Fruit fly (Drosophila melanogaster) whole organism, embryonic: Measurements from ENCODE around the gene CG32564.

Experiments
- ATbp ChIP-seq: fragments of 200-800 bp; sonication (Bioruptor generic); optimal IDR thresholded peaks from 2 replicates; lab custom pipeline; 2017; ENCODE audit warnings: missing biosample characterization, mild to moderate bottlenecking, missing genetic modification characterization, missing genetic modification reagents
- Blimp-1 ChIP-seq: fragments of 200-800 bp; sonication (Bioruptor generic); optimal IDR thresholded peaks from 3 replicates; lab custom pipeline; 2018; ENCODE audit warnings: missing biosample characterization, missing genetic modification characterization, mild to moderate bottlenecking, moderate library complexity, missing genetic modification reagents
- CG10431 ChIP-seq: fragments of 200-800 bp; sonication (Bioruptor generic); optimal IDR thresholded peaks from 3 replicates; lab custom pipeline; 2018; ENCODE audit warnings: missing biosample characterization, mild to moderate bottlenecking, missing genetic modification characterization
- CG14014 ChIP-seq: fragments of 200-800 bp; sonication (Bioruptor generic); IDR thresholded peaks from 2 replicates; pipeline ENCODE4 v1.3.6; 2022; ENCODE audit warnings: missing biosample characterization, missing genetic modification characterization
- CG15514 ChIP-seq: fragments of 200-800 bp; sonication (Bioruptor generic); optimal IDR thresholded peaks from 3 replicates; lab custom pipeline; 2017; ENCODE audit warnings: missing biosample characterization, missing genetic modification characterization, mild to moderate bottlenecking, moderate library complexity, missing genetic modification reagents
- CG16863 ChIP-seq: fragments of 200-800 bp; sonication (Bioruptor generic); optimal IDR thresholded peaks from 3 replicates; lab custom pipeline; 2016; ENCODE audit warnings: missing biosample characterization, missing genetic modification characterization
- CG17385 ChIP-seq: fragments of 200-800 bp; sonication (Bioruptor generic); optimal IDR thresholded peaks from 3 replicates; lab custom pipeline; 2018; ENCODE audit warnings: missing biosample characterization, mild to moderate bottlenecking, missing genetic modification characterization
- CG1832 ChIP-seq: fragments of 200-800 bp; sonication (Bioruptor generic); optimal IDR thresholded peaks from 2 replicates; lab custom pipeline; 2017; ENCODE audit warnings: missing biosample characterization, mild to moderate bottlenecking, missing genetic modification characterization, inconsistent platforms
- CG31365 ChIP-seq: fragments of 200-800 bp; sonication (Bioruptor generic); optimal IDR thresholded peaks from 2 replicates; lab custom pipeline; 2018; ENCODE audit warnings: missing biosample characterization, mild to moderate bottlenecking, missing genetic modification characterization
- CG32532 ChIP-seq: fragments of 200-800 bp; sonication (Bioruptor generic); IDR thresholded peaks from 2 replicates; pipeline ENCODE4 v1.3.6; 2022; ENCODE audit warnings: missing biosample characterization, missing genetic modification characterization
- CG32772 ChIP-seq: fragments of 200-800 bp; sonication (Bioruptor generic); IDR thresholded peaks from 2 replicates; pipeline ENCODE4 v1.3.6; 2022; ENCODE audit warnings: missing biosample characterization, missing genetic modification characterization
- CG34224 ChIP-seq: fragments of 200-800 bp; sonication (Bioruptor generic); IDR thresholded peaks from 3 replicates; pipeline ENCODE4 v1.3.6; 2022; ENCODE audit warnings: missing biosample characterization, missing genetic modification characterization; ENCODE audit not compliant: partially characterized antibody
- CG7271 ChIP-seq: fragments of 200-800 bp; sonication (Bioruptor generic); optimal IDR thresholded peaks from 2 replicates; lab custom pipeline; 2018; ENCODE audit warnings: missing biosample characterization, mild to moderate bottlenecking, missing genetic modification characterization, moderate library complexity
- CG7839 ChIP-seq: fragments of 200-800 bp; sonication (Bioruptor generic); optimal IDR thresholded peaks from 3 replicates; lab custom pipeline; 2018; ENCODE audit warnings: missing biosample characterization, mild to moderate bottlenecking, missing genetic modification characterization, moderate library complexity
- CG7963 ChIP-seq: fragments of 200-800 bp; sonication (Bioruptor generic); IDR thresholded peaks from 3 replicates; pipeline ENCODE4 v1.3.6; 2022; ENCODE audit warnings: missing biosample characterization, missing genetic modification characterization; ENCODE audit not compliant: partially characterized antibody
- CG8281 ChIP-seq: fragments of 200-800 bp; sonication (Bioruptor generic); optimal IDR thresholded peaks from 2 replicates; lab custom pipeline; 2018; ENCODE audit warnings: missing biosample characterization, mild to moderate bottlenecking, missing genetic modification characterization, moderate library complexity
- CoRest ChIP-seq: fragments of 200-800 bp; sonication (Bioruptor generic); optimal IDR thresholded peaks from 3 replicates; lab custom pipeline; 2018; ENCODE audit warnings: missing biosample characterization, mild to moderate bottlenecking, missing genetic modification characterization, moderate library complexity
- Gug ChIP-seq: fragments of 200-800 bp; sonication (Bioruptor generic); IDR thresholded peaks from 4 replicates; pipeline ENCODE4 v1.3.6; 2022; ENCODE audit warnings: missing biosample characterization, missing genetic modification characterization
- Lpt ChIP-seq: fragments of >200 bp; optimal IDR thresholded peaks from 2 replicates; lab custom pipeline; 2018; ENCODE audit warnings: missing biosample characterization, missing genetic modification characterization
- Med ChIP-seq: fragments of 200-800 bp; sonication (Bioruptor generic); peaks from one replicate; lab custom pipeline; 2016; ENCODE audit warnings: missing biosample characterization, missing genetic modification characterization, mild to moderate bottlenecking, inconsistent platforms, moderate library complexity
- Mrtf ChIP-seq: fragments of 200-800 bp; sonication (Bioruptor generic); IDR thresholded peaks from 3 replicates; pipeline ENCODE4 v1.3.6; 2022; ENCODE audit warnings: missing biosample characterization, missing genetic modification characterization
- Opbp ChIP-seq: fragments of 200-800 bp; sonication (Bioruptor generic); IDR thresholded peaks from 3 replicates; pipeline ENCODE4 v1.3.6; 2022; ENCODE audit warnings: missing biosample characterization, missing genetic modification characterization; ENCODE audit not compliant: partially characterized antibody
- Sox102F ChIP-seq: fragments of 200-800 bp; sonication (Bioruptor generic); optimal IDR thresholded peaks from 2 replicates; lab custom pipeline; 2018; ENCODE audit warnings: missing biosample characterization, mild to moderate bottlenecking, missing genetic modification characterization, moderate library complexity
- Ssrp ChIP-seq: fragments of 200-800 bp; sonication (Bioruptor generic); optimal IDR thresholded peaks from 2 replicates; lab custom pipeline; 2018; ENCODE audit warnings: missing biosample characterization, mild to moderate bottlenecking, missing genetic modification characterization, moderate library complexity
- Taf1 ChIP-seq: fragments of 200-800 bp; sonication (Bioruptor generic); IDR thresholded peaks from 2 replicates; pipeline ENCODE4 v1.3.6; 2022; ENCODE audit warnings: missing biosample characterization, missing genetic modification characterization
- Xrp1 ChIP-seq: fragments of 200-800 bp; sonication (Bioruptor generic); IDR thresholded peaks from 2 replicates; pipeline ENCODE4 v1.3.6; 2022; ENCODE audit warnings: missing biosample characterization, missing genetic modification characterization
- ab ChIP-seq: fragments of 200-800 bp; sonication (Bioruptor generic); optimal IDR thresholded peaks from 2 replicates; lab custom pipeline; 2016; ENCODE audit warnings: missing biosample characterization, missing genetic modification characterization
- aop ChIP-seq: fragments of 200-800 bp; sonication (Bioruptor generic); IDR thresholded peaks from 2 replicates; pipeline ENCODE4 v1.3.6; 2022; ENCODE audit warnings: missing biosample characterization, missing genetic modification characterization
- ap ChIP-seq: fragments of 200-800 bp; sonication (Bioruptor generic); IDR thresholded peaks from 2 replicates; pipeline ENCODE4 v1.3.6; 2022; ENCODE audit warnings: missing biosample characterization, missing genetic modification characterization
- chm ChIP-seq: fragments of 200-800 bp; sonication (Bioruptor generic); IDR thresholded peaks from 2 replicates; pipeline ENCODE4 v1.3.6; 2022; ENCODE audit warnings: missing biosample characterization, missing genetic modification characterization
- dm ChIP-seq: fragments of 200-800 bp; sonication (Bioruptor generic); optimal IDR thresholded peaks from 3 replicates; lab custom pipeline; 2016; ENCODE audit warnings: missing biosample characterization, missing genetic modification characterization
- dpn ChIP-seq, 2 experiments: fragments of 200-800 bp; sonication (Bioruptor generic); optimal IDR thresholded peaks; 3 replicates each; lab custom pipeline; 2016; ENCODE audit warnings: missing biosample characterization in 2 of 2, missing genetic modification characterization in 2 of 2
- ems ChIP-seq: fragments of 200-800 bp; sonication (Bioruptor generic); optimal IDR thresholded peaks from 3 replicates; lab custom pipeline; 2016; ENCODE audit warnings: missing biosample characterization, missing genetic modification characterization
- fd64A ChIP-seq: fragments of 200-800 bp; sonication (Bioruptor generic); optimal IDR thresholded peaks from 3 replicates; lab custom pipeline; 2018; ENCODE audit warnings: missing biosample characterization, mild to moderate bottlenecking, missing genetic modification characterization
- fru ChIP-seq: fragments of >200 bp; optimal IDR thresholded peaks from 2 replicates; lab custom pipeline; 2017
- gcm ChIP-seq: fragments of 200-800 bp; sonication (Bioruptor generic); optimal IDR thresholded peaks from 2 replicates; lab custom pipeline; 2019; ENCODE audit warnings: missing biosample characterization, mild to moderate bottlenecking, missing genetic modification characterization, moderate library complexity
- hkb ChIP-seq, 2 experiments: fragments of 200-800 bp in 1 of 2; fragments of >200 bp in 1 of 2; sonication (Bioruptor generic) in 1 of 2; IDR thresholded peaks in 1 of 2; optimal IDR thresholded peaks in 1 of 2; 2 replicates each; pipeline versions ENCODE4 v1.3.6 to Lab custom; 2017 to 2022; ENCODE audit warnings: missing biosample characterization in 1 of 2, missing genetic modification characterization in 1 of 2
- inv ChIP-seq: fragments of 200-800 bp; sonication (Bioruptor generic); IDR thresholded peaks from 2 replicates; pipeline ENCODE4 v1.3.6; 2022; ENCODE audit warnings: missing biosample characterization, missing genetic modification characterization; ENCODE audit not compliant: partially characterized antibody
- lmd ChIP-seq: fragments of 200-800 bp; sonication (Bioruptor generic); IDR thresholded peaks from 2 replicates; pipeline ENCODE4 v1.3.6; 2022; ENCODE audit warnings: missing biosample characterization, missing genetic modification characterization
- mirr ChIP-seq: fragments of 200-800 bp; sonication (Bioruptor generic); optimal IDR thresholded peaks from 3 replicates; lab custom pipeline; 2018; ENCODE audit warnings: missing biosample characterization, mild to moderate bottlenecking, missing genetic modification characterization
- nmo ChIP-seq: fragments of 200-800 bp; sonication (Bioruptor generic); optimal IDR thresholded peaks from 2 replicates; lab custom pipeline; 2018; ENCODE audit warnings: missing biosample characterization, mild to moderate bottlenecking, missing genetic modification characterization, moderate library complexity
- nom ChIP-seq: fragments of 200-800 bp; sonication (Bioruptor generic); optimal IDR thresholded peaks from 2 replicates; lab custom pipeline; 2017; ENCODE audit warnings: missing biosample characterization, missing genetic modification characterization, mild to moderate bottlenecking, moderate library complexity, missing genetic modification reagents
- odd ChIP-seq: fragments of 200-800 bp; sonication (Bioruptor generic); optimal IDR thresholded peaks from 2 replicates; lab custom pipeline; 2017; ENCODE audit warnings: missing biosample characterization, mild to moderate bottlenecking, missing genetic modification characterization
- pzg ChIP-seq: fragments of 200-800 bp; sonication (Bioruptor generic); optimal IDR thresholded peaks from 3 replicates; lab custom pipeline; 2018; ENCODE audit warnings: missing biosample characterization, mild to moderate bottlenecking, missing genetic modification characterization, moderate library complexity
- tgo ChIP-seq: fragments of 200-800 bp; sonication (Bioruptor generic); IDR thresholded peaks from 3 replicates; pipeline ENCODE4 v1.3.6; 2022; ENCODE audit warnings: missing biosample characterization, missing genetic modification characterization
- tio ChIP-seq: fragments of 200-800 bp; sonication (Bioruptor generic); optimal IDR thresholded peaks from 2 replicates; lab custom pipeline; 2017; ENCODE audit warnings: missing biosample characterization, missing genetic modification characterization, inconsistent platforms
- trem ChIP-seq: fragments of 200-800 bp; optimal IDR thresholded peaks from 3 replicates; lab custom pipeline; 2019; ENCODE audit warnings: missing biosample characterization, mild to moderate bottlenecking, missing genetic modification characterization, moderate library complexity
- twi ChIP-seq: fragments of 200-800 bp; optimal IDR thresholded peaks from 2 replicates; lab custom pipeline; 2019; ENCODE audit warnings: missing biosample characterization, mild to moderate bottlenecking, missing genetic modification characterization, moderate library complexity
- wdn ChIP-seq: fragments of 200-800 bp; sonication (Bioruptor generic); IDR thresholded peaks from 2 replicates; pipeline ENCODE4 v1.3.6; 2022; ENCODE audit warnings: missing biosample characterization, missing genetic modification characterization
- zen2 ChIP-seq: fragments of 200-800 bp; sonication (Bioruptor generic); IDR thresholded peaks from 3 replicates; pipeline ENCODE4 v1.3.6; 2022; ENCODE audit warnings: missing biosample characterization, missing genetic modification characterization; ENCODE audit not compliant: partially characterized antibody

Gene CG32564

dm6 chrX:17187495-17187894 lies 18.7 kb upstream of the CG32564 start (continued):
- TF ChIP-seq twi (tag; lab: Kevin White, UChicago) = no peak
- TF ChIP-seq Blimp-1 = peak; percentile 31
- 0 out of 2 replicates have a peak, but pooled peaks have one; percentile 20 for TF ChIP-seq lmd (GFP tag; lab: Robert Waterston, UW)
- no peak for TF ChIP-seq CG31365
- TF ChIP-seq aop (GFP tag; lab: Robert Waterston, UW) = no peak
- no peak for TF ChIP-seq nom
- no peak for TF ChIP-seq Mrtf (GFP tag; lab: Robert Waterston, UW)
- TF ChIP-seq CG14014 (GFP tag; lab: Robert Waterston, UW) = no peak
- peak; percentile 22 for TF ChIP-seq CG7839
- no peak for TF ChIP-seq wdn
- no peak for TF ChIP-seq Lpt
- TF ChIP-seq trem = no peak
- TF ChIP-seq Gug (GFP tag; lab: Robert Waterston, UW) = no peak
- no peak for TF ChIP-seq mirr
- no peak for TF ChIP-seq CG34224 (GFP tag; lab: Robert Waterston, UW)
- no peak for TF ChIP-seq CG32772 (GFP tag; lab: Robert Waterston, UW)
- TF ChIP-seq odd (GFP tag; lab: Kevin White, UChicago) = no peak
- TF ChIP-seq gcm (GFP tag; lab: Kevin White, UChicago) = no peak
- no peak for TF ChIP-seq Opbp
- TF ChIP-seq ab (GFP tag; lab: Kevin White, UChicago) = no peak
- no peak for TF ChIP-seq CG16863 (GFP tag; lab: Kevin White, UChicago)
- TF ChIP-seq Med (GFP tag; lab: Kevin White, UChicago) = peak; percentile 10
- TF ChIP-seq zen2 (GFP tag; lab: Robert Waterston, UW) = no peak
- TF ChIP-seq ATbp (GFP tag; lab: Kevin White, UChicago) = no peak
- TF ChIP-seq tgo (GFP tag; lab: Robert Waterston, UW) = 0 out of 3 replicates have a peak, but pooled peaks have one; percentile 29
- no peak for TF ChIP-seq ems (GFP tag; lab: Kevin White, UChicago)
- no peak for TF ChIP-seq chm (GFP tag; lab: Robert Waterston, UW)
- no peak for TF ChIP-seq CG32532 (GFP tag; lab: Robert Waterston, UW)
- TF ChIP-seq ap (GFP tag; lab: Robert Waterston, UW) = no peak; the same call in 1 of the 2 replicates
- no peak for TF ChIP-seq fd64A
- no peak for TF ChIP-seq pzg (GFP tag; lab: Kevin White, UChicago)
- no peak for TF ChIP-seq hkb (optimal IDR thresholded peaks at IDR 0.05; lab: Kevin White, UChicago)
- peak; percentile 61 for TF ChIP-seq hkb (GFP tag; IDR thresholded peaks at IDR 0.05; lab: Robert Waterston, UW)
- TF ChIP-seq CG1832 (GFP tag; lab: Kevin White, UChicago) = no peak
- no peak for TF ChIP-seq CG7963 (GFP tag; lab: Robert Waterston, UW)
- TF ChIP-seq CG15514 (GFP tag; lab: Kevin White, UChicago) = no peak
- peak; percentile 50; the same call in 1 of the 2 replicates for TF ChIP-seq Xrp1 (GFP tag; lab: Robert Waterston, UW)
- no peak for TF ChIP-seq tio (GFP tag; lab: Kevin White, UChicago)
- peak; percentile 37 for TF ChIP-seq Ssrp (tag; lab: Kevin White, UChicago)
- TF ChIP-seq dm (GFP tag; lab: Kevin White, UChicago) = no peak
- no peak for TF ChIP-seq nmo
- TF ChIP-seq CG8281 (tag; lab: Kevin White, UChicago) = no peak
- no peak for TF ChIP-seq CG17385 (GFP tag; lab: Kevin White, UChicago)
- TF ChIP-seq CG7271 = no peak
- no peak for TF ChIP-seq CG10431 (GFP tag; lab: Kevin White, UChicago)
- no peak for TF ChIP-seq inv (GFP tag; lab: Robert Waterston, UW)
- peak in 1 of 2 experiments; percentile 13 for TF ChIP-seq dpn (GFP tag; optimal IDR thresholded peaks at IDR 0.05; lab: Kevin White, UChicago)
- TF ChIP-seq CoRest (tag; lab: Kevin White, UChicago) = peak; percentile 20
- TF ChIP-seq Taf1 (GFP tag; lab: Robert Waterston, UW) = no peak
- TF ChIP-seq Sox102F (GFP tag; lab: Kevin White, UChicago) = peak; percentile 46
- TF ChIP-seq fru (lab: Kevin White, UChicago) = no peak
